Worm (Caenorhabditis elegans) whole organism, early embryonic: ENCODE data around the gene F56A8.3.

ENCODE experiments used
- aly-1 ChIP-seq: sonication (generic microtip); optimal IDR thresholded peaks from 2 replicates; lab custom pipeline; 2016; ENCODE audit warnings: missing genetic modification characterization, missing compliant biosample characterization
- ama-1 ChIP-seq: fragments of 150-350 bp; optimal IDR thresholded peaks from 2 replicates; lab custom pipeline; 2014
- ceh-36 ChIP-seq: sonication (generic microtip); optimal IDR thresholded peaks from 2 replicates; lab custom pipeline; 2016; ENCODE audit warnings: missing genetic modification characterization, inconsistent platforms, missing compliant biosample characterization
- hmg-4 ChIP-seq: fragments of 200-800 bp; sonication (Bioruptor generic); optimal IDR thresholded peaks from 2 replicates; lab custom pipeline; 2018; ENCODE audit warnings: mild to moderate bottlenecking, missing genetic modification characterization, missing compliant biosample characterization
- hnd-1 ChIP-seq: sonication (generic microtip); optimal IDR thresholded peaks from 2 replicates; lab custom pipeline; 2016; ENCODE audit warnings: missing genetic modification characterization, missing compliant biosample characterization
- scrt-1 ChIP-seq: fragments of 200-800 bp; sonication (Bioruptor generic); IDR thresholded peaks from 2 replicates; pipeline ENCODE4 v1.3.6; 2022; ENCODE audit warnings: missing genetic modification characterization, missing compliant biosample characterization

DNA sequence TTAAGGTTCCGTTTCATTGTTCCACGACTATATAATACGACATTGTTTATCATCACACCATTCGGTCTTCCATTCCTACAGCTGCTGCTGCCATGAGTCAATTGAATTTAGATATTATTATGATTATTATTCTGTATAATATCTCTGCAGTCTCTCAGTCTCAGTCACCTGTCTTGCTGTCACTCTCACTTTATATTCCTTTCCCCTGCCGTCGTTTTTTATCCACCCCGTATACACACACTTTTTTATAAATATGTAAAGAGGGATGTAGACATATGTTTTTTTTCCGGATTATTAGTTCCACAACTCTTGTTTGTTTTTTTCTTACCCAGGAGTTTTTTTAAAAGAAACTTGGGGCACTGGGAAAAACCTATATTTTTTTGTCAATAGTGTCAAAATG, 15.5 kb downstream of the F56A8.3 start:
- TF ChIP-seq ama-1 (no peak), scrt-1 (GFP tag; lab: Robert Waterston, UW) (no peak), hnd-1 (no peak), ceh-36 (tag; lab: Kevin White, UChicago) (no peak), aly-1 (no peak), hmg-4 (GFP tag; lab: Kevin White, UChicago) (no peak)
